Worm (Caenorhabditis elegans) whole organism, late embryonic: Measurements from ENCODE around the gene mak-1.

Experiments used
- C08G9.2 ChIP-seq: sonication (generic microtip); optimal IDR thresholded peaks from 2 replicates; lab custom pipeline; 2016; ENCODE audit warnings: mild to moderate bottlenecking, missing genetic modification characterization, moderate library complexity, missing compliant biosample characterization
- K02D7.2 ChIP-seq: sonication (generic microtip); optimal IDR thresholded peaks from 2 replicates; lab custom pipeline; 2017; ENCODE audit warnings: mild to moderate bottlenecking, missing genetic modification characterization, missing compliant biosample characterization
- K09A11.1 ChIP-seq: sonication (generic microtip); optimal IDR thresholded peaks from 2 replicates; lab custom pipeline; 2017; ENCODE audit warnings: antibody characterized with exemption, mild to moderate bottlenecking, missing genetic modification characterization, missing compliant biosample characterization; ENCODE audit not compliant: insufficient read depth
- T23F11.4 ChIP-seq: fragments of 200-800 bp; sonication (Bioruptor generic); optimal IDR thresholded peaks from 2 replicates; lab custom pipeline; 2018; ENCODE audit warnings: mild to moderate bottlenecking, missing genetic modification characterization, missing compliant biosample characterization
- ahr-1 ChIP-seq: sonication (generic microtip); optimal IDR thresholded peaks from 2 replicates; lab custom pipeline; 2016; ENCODE audit warnings: missing genetic modification characterization, missing compliant biosample characterization
- ama-1 ChIP-seq: fragments of 150-350 bp; optimal IDR thresholded peaks from 2 replicates; lab custom pipeline; 2014
- ceh-18 ChIP-seq: sonication (generic microtip); optimal IDR thresholded peaks from 2 replicates; lab custom pipeline; 2016; ENCODE audit warnings: missing genetic modification characterization, missing compliant biosample characterization
- ceh-2 ChIP-seq: sonication (generic microtip); optimal IDR thresholded peaks from 2 replicates; lab custom pipeline; 2016; ENCODE audit warnings: missing genotype, missing genetic modification characterization, missing compliant biosample characterization
- ceh-31 ChIP-seq: sonication (generic microtip); optimal IDR thresholded peaks from 2 replicates; lab custom pipeline; 2016; ENCODE audit warnings: missing genetic modification characterization, missing compliant biosample characterization
- ceh-34 ChIP-seq: sonication (generic microtip); optimal IDR thresholded peaks from 2 replicates; lab custom pipeline; 2016; ENCODE audit warnings: mild to moderate bottlenecking, missing genetic modification characterization, missing compliant biosample characterization
- ceh-45 ChIP-seq: fragments of 200-800 bp; sonication (Bioruptor generic); IDR thresholded peaks from 2 replicates; pipeline ENCODE4 v1.3.6; 2022; ENCODE audit warnings: missing genetic modification reagents, missing genetic modification characterization, missing compliant biosample characterization
- ceh-48 ChIP-seq: sonication (generic microtip); optimal IDR thresholded peaks from 2 replicates; lab custom pipeline; 2016; ENCODE audit warnings: missing genetic modification characterization, inconsistent platforms, missing compliant biosample characterization
- ceh-6 ChIP-seq: fragments of 200-800 bp; sonication (Bioruptor generic); optimal IDR thresholded peaks from 2 replicates; lab custom pipeline; 2018; ENCODE audit warnings: mild to moderate bottlenecking, missing genetic modification characterization, missing compliant biosample characterization
- che-1 ChIP-seq: sonication (generic microtip); optimal IDR thresholded peaks from 2 replicates; lab custom pipeline; 2016; ENCODE audit warnings: mild to moderate bottlenecking, missing genetic modification characterization, missing compliant biosample characterization
- elt-2 ChIP-seq: sonication (generic microtip); optimal IDR thresholded peaks from 2 replicates; lab custom pipeline; 2016; ENCODE audit warnings: missing genetic modification reagents, missing genetic modification characterization, missing compliant biosample characterization
- elt-4 ChIP-seq: sonication (generic microtip); optimal IDR thresholded peaks from 2 replicates; lab custom pipeline; 2016; ENCODE audit warnings: missing genetic modification characterization, missing compliant biosample characterization
- fkh-10 ChIP-seq: fragments of 150-350 bp; optimal IDR thresholded peaks from 2 replicates; lab custom pipeline; 2014; ENCODE audit warnings: missing biosample characterization, missing genetic modification reagents, missing genetic modification characterization
- fkh-6 ChIP-seq: sonication (generic microtip); optimal IDR thresholded peaks from 2 replicates; lab custom pipeline; 2016; ENCODE audit warnings: missing genetic modification characterization, missing compliant biosample characterization
- gmeb-2 ChIP-seq: sonication (generic microtip); optimal IDR thresholded peaks from 2 replicates; lab custom pipeline; 2016; ENCODE audit warnings: missing genetic modification characterization, inconsistent platforms, missing compliant biosample characterization
- hlh-15 ChIP-seq: sonication (generic microtip); optimal IDR thresholded peaks from 2 replicates; lab custom pipeline; 2016; ENCODE audit warnings: missing genetic modification characterization, missing compliant biosample characterization
- hlh-30 ChIP-seq: sonication (generic microtip); optimal IDR thresholded peaks from 2 replicates; lab custom pipeline; 2017; ENCODE audit warnings: antibody characterized with exemption, missing genetic modification characterization, missing compliant biosample characterization; ENCODE audit not compliant: insufficient read depth
- hlh-6 ChIP-seq: sonication (generic microtip); optimal IDR thresholded peaks from 2 replicates; lab custom pipeline; 2016; ENCODE audit warnings: missing genotype, missing genetic modification characterization, missing compliant biosample characterization
- hlh-8 ChIP-seq: sonication (generic microtip); optimal IDR thresholded peaks from 2 replicates; lab custom pipeline; 2016; ENCODE audit warnings: missing genotype, missing genetic modification characterization, missing compliant biosample characterization
- lim-6 ChIP-seq: sonication (generic microtip); optimal IDR thresholded peaks from 2 replicates; lab custom pipeline; 2016; ENCODE audit warnings: missing genetic modification characterization, missing compliant biosample characterization
- lin-11 ChIP-seq: fragments of 200-800 bp; sonication (Bioruptor generic); optimal IDR thresholded peaks from 2 replicates; lab custom pipeline; 2018; ENCODE audit warnings: mild to moderate bottlenecking, missing genetic modification characterization, missing compliant biosample characterization
- madf-2 ChIP-seq: sonication (generic microtip); optimal IDR thresholded peaks from 2 replicates; lab custom pipeline; 2017; ENCODE audit warnings: missing genetic modification characterization, missing compliant biosample characterization
- mec-3 ChIP-seq: sonication (generic microtip); optimal IDR thresholded peaks from 2 replicates; lab custom pipeline; 2016; ENCODE audit warnings: borderline replicate concordance, missing genetic modification characterization, missing compliant biosample characterization
- nfya-1 ChIP-seq: sonication (generic microtip); optimal IDR thresholded peaks from 2 replicates; lab custom pipeline; 2017; ENCODE audit warnings: missing genetic modification characterization, mild to moderate bottlenecking, missing compliant biosample characterization, antibody characterized with exemption, moderate library complexity
- nhr-11 ChIP-seq: fragments of 150-350 bp; optimal IDR thresholded peaks from 2 replicates; lab custom pipeline; 2014; ENCODE audit warnings: missing biosample characterization, missing genetic modification characterization
- odd-2 ChIP-seq: sonication (generic microtip); optimal IDR thresholded peaks from 2 replicates; lab custom pipeline; 2017; ENCODE audit warnings: antibody characterized with exemption, mild to moderate bottlenecking, missing genetic modification characterization, missing compliant biosample characterization
- pat-9 ChIP-seq: fragments of 200-800 bp; sonication (Bioruptor generic); optimal IDR thresholded peaks from 2 replicates; lab custom pipeline; 2018; ENCODE audit warnings: mild to moderate bottlenecking, missing genetic modification characterization, moderate library complexity, missing compliant biosample characterization
- pax-1 ChIP-seq: fragments of 150-350 bp; optimal IDR thresholded peaks from 2 replicates; lab custom pipeline; 2014; ENCODE audit warnings: missing biosample characterization, missing genetic modification characterization
- pha-2 ChIP-seq: sonication (generic microtip); optimal IDR thresholded peaks from 2 replicates; lab custom pipeline; 2017; ENCODE audit warnings: mild to moderate bottlenecking, missing genetic modification characterization, missing compliant biosample characterization
- ref-2 ChIP-seq: sonication (generic microtip); optimal IDR thresholded peaks from 2 replicates; lab custom pipeline; 2016; ENCODE audit warnings: missing genetic modification characterization, missing compliant biosample characterization
- rnt-1 ChIP-seq: sonication (generic microtip); optimal IDR thresholded peaks from 2 replicates; lab custom pipeline; 2016; ENCODE audit warnings: missing genetic modification characterization, missing compliant biosample characterization
- sdc-2 ChIP-seq: sonication (generic microtip); optimal IDR thresholded peaks from 2 replicates; lab custom pipeline; 2016; ENCODE audit warnings: missing genotype, missing genetic modification characterization, missing compliant biosample characterization
- syd-9 ChIP-seq: sonication (generic microtip); optimal IDR thresholded peaks from 2 replicates; lab custom pipeline; 2016; ENCODE audit warnings: mild to moderate bottlenecking, missing genetic modification characterization, moderate library complexity, missing compliant biosample characterization
- tbx-2 ChIP-seq: sonication (generic microtip); optimal IDR thresholded peaks from 2 replicates; lab custom pipeline; 2016; ENCODE audit warnings: missing genetic modification characterization, missing compliant biosample characterization
- ttx-3 ChIP-seq: sonication (generic microtip); optimal IDR thresholded peaks from 2 replicates; lab custom pipeline; 2016; ENCODE audit warnings: missing genetic modification reagents, missing genetic modification characterization, missing compliant biosample characterization
- unc-3 ChIP-seq, 2 experiments: fragments of 200-800 bp in 1 of 2; sonication (Bioruptor generic) in 1 of 2; sonication (generic microtip) in 1 of 2; conservative IDR thresholded peaks in 1 of 2; optimal IDR thresholded peaks in 1 of 2; 2 replicates each; pipeline versions ENCODE4 v1.3.6 to Lab custom; 2016 to 2022; ENCODE audit warnings: missing compliant biosample characterization in 2 of 2, missing genetic modification characterization in 2 of 2, missing genetic modification reagents in 1 of 2
- unc-42 ChIP-seq: sonication (generic microtip); optimal IDR thresholded peaks from 2 replicates; lab custom pipeline; 2016; ENCODE audit warnings: missing genotype, missing genetic modification characterization, missing compliant biosample characterization
- unc-55 ChIP-seq: sonication (generic microtip); optimal IDR thresholded peaks from 2 replicates; lab custom pipeline; 2017; ENCODE audit warnings: missing biosample characterization, missing genetic modification reagents, missing genetic modification characterization
- ztf-16 ChIP-seq: sonication (generic microtip); optimal IDR thresholded peaks from 2 replicates; lab custom pipeline; 2017; ENCODE audit warnings: missing genetic modification characterization, missing compliant biosample characterization

mak-1 gene

DNA sequence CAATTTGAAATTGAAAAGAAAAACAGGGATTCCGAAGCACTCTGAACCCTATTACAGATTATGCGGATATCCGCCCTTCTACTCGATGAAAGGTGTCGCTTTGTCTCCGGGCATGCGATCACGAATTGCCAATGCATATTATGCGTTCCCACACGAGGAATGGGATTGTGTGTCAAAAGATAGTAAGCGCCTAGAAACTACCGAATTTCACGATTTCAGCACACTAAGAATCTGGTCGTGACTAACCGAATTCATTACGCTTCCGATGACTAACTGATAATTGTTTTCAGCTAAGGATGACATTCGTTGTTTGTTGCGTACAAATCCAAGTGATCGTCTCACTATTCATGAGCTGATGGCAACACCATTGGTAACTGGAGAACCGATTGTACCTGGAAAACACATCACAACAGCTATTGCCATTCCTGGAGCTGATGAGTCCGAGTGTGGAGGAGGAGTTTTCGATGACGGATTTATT lies 2.5 kb downstream of the mak-1 start:
- TF ChIP-seq pha-2 (tag; lab: Kevin White, UChicago) (no peak), elt-4 (tag; lab: Kevin White, UChicago) (no peak), unc-3 (GFP tag; conservative IDR thresholded peaks at IDR 0.05; lab: Robert Waterston, UW) (no peak), unc-3 (tag; optimal IDR thresholded peaks at IDR 0.05; lab: Kevin White, UChicago) (no peak), ref-2 (tag; lab: Kevin White, UChicago) (no peak), ceh-18 (no peak), nfya-1 (tag; lab: Kevin White, UChicago) (no peak), ceh-2 (no peak), lin-11 (tag; lab: Kevin White, UChicago) (no peak), hlh-30 (tag; lab: Kevin White, UChicago) (no peak), lim-6 (tag; lab: Kevin White, UChicago) (no peak), hlh-15 (no peak), ahr-1 (tag; lab: Kevin White, UChicago) (no peak), nhr-11 (tag; lab: Kevin White, UChicago) (no peak), C08G9.2 (tag; lab: Kevin White, UChicago) (no peak), fkh-6 (tag; lab: Kevin White, UChicago) (no peak), madf-2 (tag; lab: Kevin White, UChicago) (no peak), gmeb-2 (tag; lab: Kevin White, UChicago) (no peak)

DNA sequence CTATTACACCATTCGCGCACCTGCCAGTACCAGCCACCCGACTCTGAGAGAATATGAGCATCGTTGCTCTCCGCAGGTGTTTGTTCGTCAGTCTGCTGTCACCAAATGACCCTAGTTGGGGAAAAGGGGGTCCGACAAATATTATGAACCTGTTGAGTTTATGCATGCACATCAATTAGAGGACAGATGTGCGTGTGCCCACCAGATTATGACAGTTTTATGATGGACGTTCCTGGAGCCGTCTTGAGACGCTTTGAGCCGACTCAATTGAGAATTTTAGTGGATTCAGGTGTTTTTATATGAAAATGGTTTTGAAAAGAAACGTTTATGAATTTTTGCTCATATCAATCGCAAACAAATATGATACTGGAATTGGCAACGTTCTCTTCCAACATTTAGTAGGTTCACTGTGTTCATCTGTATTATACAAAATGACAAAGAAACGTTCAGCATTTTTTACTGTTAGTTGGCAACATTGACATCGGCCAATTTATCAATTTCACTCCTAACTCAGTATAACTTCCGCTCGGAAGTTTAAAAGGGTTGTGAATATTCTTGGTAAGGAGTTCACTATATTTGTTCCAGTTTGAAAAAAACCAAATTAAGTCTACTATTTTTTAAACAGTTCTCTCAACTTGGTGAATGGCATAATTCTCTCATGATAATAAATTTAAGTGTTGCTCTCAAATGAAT lies 3.5 kb downstream of the mak-1 start:
- TF ChIP-seq unc-55: peak; percentile 77
- TF ChIP-seq tbx-2 (tag; lab: Kevin White, UChicago): peak; percentile 19
- TF ChIP-seq ceh-2: no peak
- peak; percentile 38 for TF ChIP-seq ref-2 (tag; lab: Kevin White, UChicago)
- TF ChIP-seq madf-2 (tag; lab: Kevin White, UChicago): peak; percentile 20

DNA sequence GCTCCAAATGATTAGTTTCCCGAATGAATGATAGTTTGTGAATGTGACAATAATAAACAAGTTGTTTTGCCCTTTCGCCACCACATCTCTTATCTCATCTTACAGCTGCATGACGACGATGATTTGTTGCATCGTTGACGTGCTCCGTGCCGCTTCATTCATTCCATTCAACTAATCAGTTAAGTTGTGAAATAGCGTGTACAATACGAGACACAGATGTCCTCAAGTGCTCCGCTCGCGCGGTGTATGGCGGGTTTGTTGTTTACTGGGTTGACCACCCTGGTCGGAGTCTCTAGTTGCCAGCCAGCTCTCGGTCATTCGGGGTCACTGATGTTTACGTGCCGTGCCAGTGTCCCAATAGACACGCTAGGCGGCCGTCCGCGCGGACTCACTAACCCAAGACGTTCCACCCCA lies 4.1 kb downstream of the mak-1 start:
- TF ChIP-seq hlh-6 (no peak), che-1 (no peak), lin-11 (tag; lab: Kevin White, UChicago) (no peak), ref-2 (tag; lab: Kevin White, UChicago) (peak; percentile 28), nhr-11 (tag; lab: Kevin White, UChicago) (no peak), madf-2 (tag; lab: Kevin White, UChicago) (no peak), hlh-30 (tag; lab: Kevin White, UChicago) (no peak), nfya-1 (tag; lab: Kevin White, UChicago) (peak; percentile 59), pha-2 (tag; lab: Kevin White, UChicago) (peak; percentile 43), ceh-6 (GFP tag; lab: Kevin White, UChicago) (peak; percentile 27), lim-6 (tag; lab: Kevin White, UChicago) (no peak), fkh-10 (no peak), hlh-15 (no peak), ceh-45 (GFP tag; lab: Robert Waterston, UW) (no peak), K02D7.2 (tag; lab: Kevin White, UChicago) (no peak), K09A11.1 (tag; lab: Kevin White, UChicago) (no peak), ttx-3 (tag; lab: Kevin White, UChicago) (no peak), pat-9 (tag; lab: Kevin White, UChicago) (no peak), sdc-2 (tag; lab: Kevin White, UChicago) (no peak), odd-2 (tag; lab: Kevin White, UChicago) (no peak), tbx-2 (tag; lab: Kevin White, UChicago) (peak; percentile 52), mec-3 (tag; lab: Kevin White, UChicago) (no peak), unc-42 (peak; percentile 60), ahr-1 (tag; lab: Kevin White, UChicago) (no peak), gmeb-2 (tag; lab: Kevin White, UChicago) (no peak), hlh-8 (tag; lab: Kevin White, UChicago) (no peak), C08G9.2 (tag; lab: Kevin White, UChicago) (no peak), ceh-48 (tag; lab: Kevin White, UChicago) (no peak), ceh-34 (peak; percentile 68), pax-1 (tag; lab: Kevin White, UChicago) (peak; percentile 24), ceh-31 (tag; lab: Kevin White, UChicago) (no peak), T23F11.4 (GFP tag; lab: Kevin White, UChicago) (peak; percentile 34), elt-2 (tag; lab: Kevin White, UChicago) (peak; percentile 33), ceh-2 (peak; percentile 56), rnt-1 (tag; lab: Kevin White, UChicago) (peak; percentile 14), ama-1 (lab: Kevin White, UChicago) (no peak), syd-9 (no peak), unc-3 (GFP tag; conservative IDR thresholded peaks at IDR 0.05; lab: Robert Waterston, UW) (no peak), unc-3 (tag; optimal IDR thresholded peaks at IDR 0.05; lab: Kevin White, UChicago) (no peak), unc-55 (peak; percentile 50), ztf-16 (tag; lab: Kevin White, UChicago) (no peak)
